Worm (Caenorhabditis elegans): ENCODE measurements around the gene cnx-1.

ce11 chrIII:9834888-9835287 is 18.0 kb upstream of the cnx-1 start, which contains the start of gene K11H3.8:
- TF ChIP-seq egl-27 (tag; optimal IDR thresholded peaks at IDR 0.05) (no peak), ztf-4 (tag; optimal IDR thresholded peaks at IDR 0.05) (no peak), fkh-10 (GFP tag; optimal IDR thresholded peaks at IDR 0.05) (no peak), ceh-16 (tag; optimal IDR thresholded peaks at IDR 0.05) (no peak), ZK546.5 (tag; optimal IDR thresholded peaks at IDR 0.05) (no peak), mml-1 (tag; optimal IDR thresholded peaks at IDR 0.05) (no peak), nfya-1 (tag; optimal IDR thresholded peaks at IDR 0.05; ENCODE audit: insufficient read depth) (no peak), elt-1 (tag; optimal IDR thresholded peaks at IDR 0.05) (no peak), pha-4 (tag; optimal IDR thresholded peaks at IDR 0.05) (no peak), elt-3 (tag; optimal IDR thresholded peaks at IDR 0.05) (no peak), unc-62 (GFP tag; optimal IDR thresholded peaks at IDR 0.05) (no peak)
